Worm (Caenorhabditis elegans) whole organism, L4 larva: Measurements from ENCODE around the gene srbc-42.
A peak's percentile ranks its signal among the peaks of the same experiment; 100 is the strongest.

Experiments
- F26F4.8 ChIP-seq: fragments of 200-800 bp; sonication (Bioruptor generic); conservative IDR thresholded peaks from 2 replicates; pipeline ENCODE4 v1.3.6; 2022; ENCODE audit warnings: missing genetic modification characterization, missing compliant biosample characterization
- F44E2.7 ChIP-seq: fragments of 200-800 bp; sonication (Bioruptor generic); IDR thresholded peaks from 2 replicates; pipeline ENCODE4 v2.1.2; 2022; ENCODE audit warnings: missing genetic modification characterization, missing compliant biosample characterization
- T26A8.4 ChIP-seq: fragments of 200-800 bp; sonication (Bioruptor generic); IDR thresholded peaks from 2 replicates; pipeline ENCODE4 v1.3.6; 2022; ENCODE audit warnings: missing genetic modification characterization, missing compliant biosample characterization
- ceh-32 ChIP-seq: sonication (generic microtip); optimal IDR thresholded peaks from 2 replicates; lab custom pipeline; 2016; ENCODE audit warnings: mild to moderate bottlenecking, missing genetic modification characterization, missing compliant biosample characterization; ENCODE audit not compliant: poor library complexity
- ces-1 ChIP-seq: fragments of 150-350 bp; sonication (generic microtip); optimal IDR thresholded peaks from 4 replicates; lab custom pipeline; 2014; ENCODE audit warnings: missing biosample characterization, missing genetic modification reagents, missing genetic modification characterization
- daf-12 ChIP-seq: fragments of 150-350 bp; optimal IDR thresholded peaks from 2 replicates; lab custom pipeline; 2014; ENCODE audit warnings: missing biosample characterization, missing genetic modification reagents, missing genetic modification characterization
- daf-16 ChIP-seq, 3 experiments: sonication (generic microtip); optimal IDR thresholded peaks; 2 replicates each; lab custom pipeline; 2016 to 2017; ENCODE audit warnings: missing genetic modification characterization in 3 of 3, missing genetic modification reagents in 3 of 3, mild to moderate bottlenecking in 2 of 3, missing compliant biosample characterization in 2 of 3, missing biosample characterization in 1 of 3, moderate library complexity in 1 of 3
- dmd-6 ChIP-seq: fragments of 200-800 bp; sonication (Bioruptor generic); IDR thresholded peaks from 2 replicates; pipeline ENCODE4 v1.3.6; 2022; ENCODE audit warnings: missing genetic modification reagents, missing genetic modification characterization, missing compliant biosample characterization
- dmd-8 ChIP-seq: fragments of 200-800 bp; sonication (Bioruptor generic); IDR thresholded peaks from 2 replicates; pipeline ENCODE4 v1.3.6; 2022; ENCODE audit warnings: missing genetic modification characterization, missing compliant biosample characterization
- dmd-9 ChIP-seq: fragments of 200-800 bp; sonication (Bioruptor generic); IDR thresholded peaks from 2 replicates; pipeline ENCODE4 v1.3.6; 2022; ENCODE audit warnings: missing genetic modification reagents, missing genetic modification characterization, missing compliant biosample characterization
- duxl-1 ChIP-seq: sonication (generic microtip); optimal IDR thresholded peaks from 2 replicates; lab custom pipeline; 2016; ENCODE audit warnings: mild to moderate bottlenecking, missing genetic modification characterization, moderate library complexity, missing compliant biosample characterization; ENCODE audit not compliant: poor library complexity
- dve-1 ChIP-seq: sonication (generic microtip); optimal IDR thresholded peaks from 2 replicates; lab custom pipeline; 2017; ENCODE audit warnings: antibody characterized with exemption, mild to moderate bottlenecking, missing genetic modification characterization, missing compliant biosample characterization; ENCODE audit not compliant: insufficient read depth
- egl-43 ChIP-seq: fragments of 200-800 bp; sonication (Bioruptor generic); IDR thresholded peaks from 2 replicates; pipeline ENCODE4 v1.3.6; 2022; ENCODE audit warnings: missing genetic modification reagents, missing genetic modification characterization, missing compliant biosample characterization
- hlh-11 ChIP-seq: fragments of 200-800 bp; sonication (Bioruptor generic); optimal IDR thresholded peaks from 2 replicates; lab custom pipeline; 2018; ENCODE audit warnings: mild to moderate bottlenecking, missing genetic modification characterization, missing compliant biosample characterization
- hlh-30 ChIP-seq: sonication (generic microtip); optimal IDR thresholded peaks from 2 replicates; lab custom pipeline; 2017; ENCODE audit warnings: antibody characterized with exemption, mild to moderate bottlenecking, missing genetic modification characterization, missing compliant biosample characterization; ENCODE audit not compliant: insufficient read depth
- lin-13 ChIP-seq: fragments of 150-350 bp; optimal IDR thresholded peaks from 2 replicates; lab custom pipeline; 2014; ENCODE audit warnings: missing biosample characterization, missing genetic modification reagents, missing genetic modification characterization
- lin-38 ChIP-seq: fragments of 200-800 bp; sonication (Bioruptor generic); IDR thresholded peaks from 2 replicates; pipeline ENCODE4 v1.3.6; 2022; ENCODE audit warnings: missing genetic modification reagents, missing genetic modification characterization, missing compliant biosample characterization
- lin-39 ChIP-seq: fragments of 150-350 bp; optimal IDR thresholded peaks from 2 replicates; lab custom pipeline; 2014; ENCODE audit warnings: missing biosample characterization, missing genetic modification reagents, missing genetic modification characterization
- madf-9 ChIP-seq: fragments of 200-800 bp; sonication (Bioruptor generic); conservative IDR thresholded peaks from 2 replicates; pipeline ENCODE4 v1.3.6; 2022; ENCODE audit warnings: missing genetic modification reagents, missing genetic modification characterization, missing compliant biosample characterization
- mdl-1 ChIP-seq, 2 experiments: fragments of 150-350 bp in 1 of 2; sonication (generic microtip) in 1 of 2; optimal IDR thresholded peaks; 2 replicates each; lab custom pipeline; 2014 to 2017; ENCODE audit warnings: missing biosample characterization in 2 of 2, missing genetic modification characterization in 2 of 2
- mes-2 ChIP-seq: sonication (generic microtip); optimal IDR thresholded peaks from 2 replicates; lab custom pipeline; 2016; ENCODE audit warnings: missing genotype, mild to moderate bottlenecking, missing genetic modification characterization, missing compliant biosample characterization; ENCODE audit not compliant: poor library complexity, severe bottlenecking
- mxl-3 ChIP-seq: fragments of 200-800 bp; sonication (Bioruptor generic); optimal IDR thresholded peaks from 2 replicates; lab custom pipeline; 2018; ENCODE audit warnings: mild to moderate bottlenecking, missing genetic modification characterization, missing compliant biosample characterization
- nhr-10 ChIP-seq: fragments of 150-350 bp; optimal IDR thresholded peaks from 2 replicates; lab custom pipeline; 2014; ENCODE audit warnings: missing biosample characterization, missing genetic modification characterization
- nhr-11 ChIP-seq: fragments of 150-350 bp; optimal IDR thresholded peaks from 2 replicates; lab custom pipeline; 2014; ENCODE audit warnings: missing biosample characterization, missing genetic modification characterization
- nhr-237 ChIP-seq: sonication (generic microtip); optimal IDR thresholded peaks from 2 replicates; lab custom pipeline; 2017; ENCODE audit warnings: missing biosample characterization, missing genetic modification characterization
- nhr-28 ChIP-seq: fragments of 150-350 bp; optimal IDR thresholded peaks from 2 replicates; lab custom pipeline; 2014; ENCODE audit warnings: missing biosample characterization, missing genetic modification characterization
- nhr-42 ChIP-seq: fragments of 200-800 bp; sonication (Bioruptor generic); IDR thresholded peaks from 2 replicates; pipeline ENCODE4 v1.3.6; 2022; ENCODE audit warnings: missing genetic modification characterization, missing compliant biosample characterization
- nhr-48 ChIP-seq: sonication (generic microtip); optimal IDR thresholded peaks from 2 replicates; lab custom pipeline; 2016; ENCODE audit warnings: mild to moderate bottlenecking, missing genetic modification characterization, missing compliant biosample characterization
- pha-4 ChIP-seq, 2 experiments: fragments of 150-350 bp in 1 of 2; fragments of 200-800 bp in 1 of 2; sonication (Bioruptor generic) in 1 of 2; IDR thresholded peaks in 1 of 2; optimal IDR thresholded peaks in 1 of 2; 2 replicates each; pipeline versions ENCODE4 v1.3.6 to Lab custom; 2014 to 2022; ENCODE audit warnings: missing genetic modification characterization in 2 of 2, missing genetic modification reagents in 2 of 2, missing biosample characterization in 1 of 2, missing compliant biosample characterization in 1 of 2
- php-3 ChIP-seq: fragments of 200-800 bp; sonication (Bioruptor generic); IDR thresholded peaks from 2 replicates; pipeline ENCODE4 v1.3.6; 2022; ENCODE audit warnings: missing genetic modification reagents, missing genetic modification characterization, missing compliant biosample characterization
- snpc-4 ChIP-seq: fragments of 150-350 bp; optimal IDR thresholded peaks from 2 replicates; lab custom pipeline; 2014; ENCODE audit warnings: missing biosample characterization, missing genetic modification characterization
- spr-1 ChIP-seq: sonication (generic microtip); optimal IDR thresholded peaks from 2 replicates; lab custom pipeline; 2016; ENCODE audit warnings: mild to moderate bottlenecking, missing genetic modification characterization, missing compliant biosample characterization
- unc-39 ChIP-seq: sonication (generic microtip); optimal IDR thresholded peaks from 2 replicates; lab custom pipeline; 2017; ENCODE audit warnings: missing biosample characterization, missing genetic modification characterization
- zfp-2 ChIP-seq: sonication (generic microtip); optimal IDR thresholded peaks from 2 replicates; lab custom pipeline; 2016; ENCODE audit warnings: mild to moderate bottlenecking, missing genetic modification characterization, missing compliant biosample characterization

srbc-42 gene

DNA sequence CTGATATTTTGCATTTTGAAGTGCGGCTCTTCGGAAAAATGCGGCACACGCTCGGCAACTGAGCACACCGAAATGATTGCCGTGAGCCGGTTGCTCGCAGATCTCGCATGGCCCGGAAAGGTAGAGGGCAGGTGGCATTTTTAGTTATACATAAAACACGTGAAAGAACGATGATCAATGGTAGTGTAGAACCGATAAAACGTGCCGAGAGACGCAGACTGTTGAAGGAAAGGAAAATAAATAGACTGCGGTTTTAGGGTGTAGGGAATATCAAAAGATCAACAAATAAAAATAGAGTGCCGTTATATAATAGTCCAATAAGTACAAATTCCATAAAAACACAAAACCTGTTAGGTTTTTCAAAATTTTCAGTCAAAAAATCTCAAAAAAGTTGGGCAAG is 20.9 kb upstream of the srbc-42 start, which contains the start of gene nhr-133:
TSS of gene nhr-133 (minus strand) at position 183 of the 400 bp plus-strand sequence.
- TF ChIP-seq mes-2 (tag; lab: Kevin White, UChicago) (peak; percentile 6), madf-9 (GFP tag; lab: Robert Waterston, UW) (no peak), unc-39 (no peak), dve-1 (tag; lab: Kevin White, UChicago) (peak; percentile 55), hlh-30 (tag; lab: Kevin White, UChicago) (peak; percentile 83), spr-1 (tag; lab: Kevin White, UChicago) (no peak), nhr-28 (tag; lab: Kevin White, UChicago) (peak; percentile 80), dmd-6 (GFP tag; lab: Robert Waterston, UW) (peak; percentile 50; the same call in 1 of the 2 replicates), mxl-3 (GFP tag; lab: Kevin White, UChicago) (peak; percentile 81), mdl-1 (tag; optimal IDR thresholded peaks at IDR 0.05; lab: Kevin White, UChicago) (peak; percentile 12 to 79), snpc-4 (tag; lab: Kevin White, UChicago) (no peak), nhr-10 (tag; lab: Kevin White, UChicago) (no peak), pha-4 (GFP tag; IDR thresholded peaks at IDR 0.05; lab: Robert Waterston, UW) (no peak), pha-4 (tag; optimal IDR thresholded peaks at IDR 0.05; lab: Kevin White, UChicago) (peak; percentile 9), daf-16 (GFP tag; optimal IDR thresholded peaks at IDR 0.05; lab: Kevin White, UChicago) (no peak), daf-16 (tag; optimal IDR thresholded peaks at IDR 0.05; lab: Kevin White, UChicago) (peak; percentile 45), hlh-11 (tag; lab: Kevin White, UChicago) (peak; percentile 40), lin-39 (no peak), nhr-237 (tag; lab: Kevin White, UChicago) (no peak), ceh-32 (tag; lab: Kevin White, UChicago) (no peak), dmd-9 (GFP tag; lab: Robert Waterston, UW) (no peak)

DNA sequence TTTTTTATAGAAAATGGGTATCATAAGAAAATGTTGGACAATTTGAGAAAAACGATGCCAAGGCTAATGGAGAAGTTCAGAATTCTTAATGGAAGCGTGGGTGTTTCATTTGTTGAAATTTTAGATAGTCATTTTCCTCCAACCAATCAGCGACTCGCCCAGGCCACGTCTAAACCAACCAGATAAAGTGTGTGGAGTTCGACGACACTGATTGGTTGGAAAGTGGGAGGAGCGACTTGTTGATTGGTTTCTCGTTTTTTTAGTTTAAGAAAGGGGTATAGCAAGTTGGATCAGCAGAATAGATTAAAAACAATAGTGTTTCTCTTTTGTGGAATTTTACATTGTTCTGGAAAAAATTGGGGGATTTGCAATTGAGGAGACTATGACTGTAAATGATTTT is 16.5 kb upstream of the srbc-42 start:
- no peak for TF ChIP-seq dmd-8 (GFP tag; lab: Robert Waterston, UW)
- TF ChIP-seq nhr-42 (GFP tag; lab: Robert Waterston, UW) = no peak
- no peak for TF ChIP-seq daf-12 (tag; lab: Kevin White, UChicago)
- no peak for TF ChIP-seq lin-13 (GFP tag; lab: Kevin White, UChicago)

DNA sequence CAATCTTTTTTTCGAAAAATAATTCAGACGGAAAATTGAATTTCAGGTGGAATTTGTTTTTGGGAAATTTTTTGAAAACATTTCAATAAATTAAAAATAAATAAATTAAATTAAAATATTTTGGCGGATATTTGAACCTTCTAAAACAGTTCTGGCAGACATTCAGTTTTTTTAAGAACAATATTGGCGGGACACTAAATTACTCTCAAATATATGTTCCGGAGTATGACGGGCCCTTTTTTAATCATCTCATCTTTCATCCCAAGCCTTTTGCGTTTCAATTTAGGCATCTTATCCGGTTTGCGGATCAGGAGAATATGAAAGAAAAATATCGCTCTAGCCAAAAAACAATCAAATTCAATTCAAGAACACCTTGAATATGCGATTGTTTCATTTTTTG is 15.8 kb upstream of the srbc-42 start, which contains the start of gene svh-11:
TSS of gene svh-11 (plus strand) at position 301 of the 400 bp plus-strand sequence.
- TF ChIP-seq F26F4.8 (GFP tag; lab: Robert Waterston, UW) (no peak), F44E2.7 (no peak), php-3 (no peak), ces-1 (GFP tag; lab: Kevin White, UChicago) (no peak), lin-13 (GFP tag; lab: Kevin White, UChicago) (no peak), hlh-11 (tag; lab: Kevin White, UChicago) (no peak), lin-38 (GFP tag; lab: Robert Waterston, UW) (no peak), madf-9 (GFP tag; lab: Robert Waterston, UW) (no peak), duxl-1 (tag; lab: Kevin White, UChicago) (no peak), nhr-11 (tag; lab: Kevin White, UChicago) (no peak), T26A8.4 (GFP tag; lab: Robert Waterston, UW) (no peak), nhr-48 (tag; lab: Kevin White, UChicago) (no peak), zfp-2 (tag; lab: Kevin White, UChicago) (no peak), hlh-30 (tag; lab: Kevin White, UChicago) (no peak), mxl-3 (GFP tag; lab: Kevin White, UChicago) (no peak), egl-43 (GFP tag; lab: Robert Waterston, UW) (no peak)
